Worm (Caenorhabditis elegans) whole organism, L3 larva: ENCODE data around the gene lys-4.
A peak's percentile ranks its signal among the peaks of the same experiment; 100 is the strongest.

Source experiments
- R02D3.7 ChIP-seq: fragments of 150-350 bp; optimal IDR thresholded peaks from 2 replicates; lab custom pipeline; 2014; ENCODE audit warnings: missing biosample characterization, missing genetic modification characterization
- ZK546.5 ChIP-seq: sonication (generic microtip); optimal IDR thresholded peaks from 2 replicates; lab custom pipeline; 2017; ENCODE audit warnings: missing biosample characterization, missing genetic modification characterization
- aly-2 ChIP-seq: fragments of 150-350 bp; optimal IDR thresholded peaks from 2 replicates; lab custom pipeline; 2014; ENCODE audit warnings: missing biosample characterization, missing genetic modification characterization
- ama-1 ChIP-seq: fragments of 150-350 bp; optimal IDR thresholded peaks from 2 replicates; lab custom pipeline; 2018
- ceh-28 ChIP-seq: fragments of 150-350 bp; optimal IDR thresholded peaks from 2 replicates; lab custom pipeline; 2014; ENCODE audit warnings: missing biosample characterization, missing genetic modification reagents, missing genetic modification characterization
- ceh-82 ChIP-seq: fragments of 150-350 bp; optimal IDR thresholded peaks from 2 replicates; lab custom pipeline; 2014; ENCODE audit warnings: missing biosample characterization, missing genetic modification characterization
- ceh-9 ChIP-seq: sonication (generic microtip); optimal IDR thresholded peaks from 2 replicates; lab custom pipeline; 2018; ENCODE audit warnings: missing biosample characterization, missing genetic modification characterization
- daf-12 ChIP-seq: fragments of 150-350 bp; optimal IDR thresholded peaks from 2 replicates; lab custom pipeline; 2014; ENCODE audit warnings: missing biosample characterization, missing genetic modification reagents, missing genetic modification characterization
- egl-27 ChIP-seq: sonication (generic microtip); optimal IDR thresholded peaks from 4 replicates; lab custom pipeline; 2017; ENCODE audit warnings: missing biosample characterization, missing genetic modification reagents, missing genetic modification characterization
- egl-5 ChIP-seq: fragments of 150-350 bp; optimal IDR thresholded peaks from 2 replicates; lab custom pipeline; 2017; ENCODE audit warnings: missing biosample characterization, missing genetic modification reagents, missing genetic modification characterization, inconsistent platforms
- elt-2 ChIP-seq: sonication (generic microtip); optimal IDR thresholded peaks from 2 replicates; lab custom pipeline; 2016; ENCODE audit warnings: missing genetic modification reagents, mild to moderate bottlenecking, missing genetic modification characterization, missing compliant biosample characterization
- elt-3 ChIP-seq, 3 experiments: fragments of 150-350 bp in 1 of 3; sonication (generic microtip) in 2 of 3; optimal IDR thresholded peaks; 2 replicates in 2 of 3; 4 replicates in 1 of 3; lab custom pipeline; 2014 to 2017; ENCODE audit warnings: missing biosample characterization in 3 of 3, missing genetic modification characterization in 3 of 3
- fkh-10 ChIP-seq: sonication (generic microtip); optimal IDR thresholded peaks from 2 replicates; lab custom pipeline; 2017; ENCODE audit warnings: missing biosample characterization, missing genetic modification reagents, missing genetic modification characterization
- fkh-2 ChIP-seq: fragments of 150-350 bp; optimal IDR thresholded peaks from 2 replicates; lab custom pipeline; 2014; ENCODE audit warnings: missing biosample characterization, missing genetic modification reagents, missing genetic modification characterization
- fos-1 ChIP-seq: fragments of 150-350 bp; optimal IDR thresholded peaks from 2 replicates; lab custom pipeline; 2014; ENCODE audit warnings: missing biosample characterization, missing genetic modification characterization
- hmg-11 ChIP-seq: sonication (generic microtip); optimal IDR thresholded peaks from 2 replicates; lab custom pipeline; 2016; ENCODE audit warnings: missing genetic modification characterization, missing compliant biosample characterization
- jun-1 ChIP-seq: fragments of 150-350 bp; optimal IDR thresholded peaks from 2 replicates; lab custom pipeline; 2014; ENCODE audit warnings: missing biosample characterization, missing genetic modification reagents, missing genetic modification characterization
- lin-15B ChIP-seq: fragments of 150-350 bp; optimal IDR thresholded peaks from 2 replicates; lab custom pipeline; 2014; ENCODE audit warnings: missing biosample characterization, missing genetic modification characterization
- lin-39 ChIP-seq: fragments of 150-350 bp; optimal IDR thresholded peaks from 2 replicates; lab custom pipeline; 2018; ENCODE audit warnings: missing biosample characterization, missing genetic modification reagents, missing genetic modification characterization
- lsy-12 ChIP-seq: sonication (generic microtip); optimal IDR thresholded peaks from 2 replicates; lab custom pipeline; 2016; ENCODE audit warnings: mild to moderate bottlenecking, missing genetic modification characterization, missing compliant biosample characterization
- mdl-1 ChIP-seq: fragments of 150-350 bp; optimal IDR thresholded peaks from 2 replicates; lab custom pipeline; 2014; ENCODE audit warnings: missing biosample characterization, missing genetic modification characterization
- nfya-1 ChIP-seq: sonication (generic microtip); optimal IDR thresholded peaks from 2 replicates; lab custom pipeline; 2017; ENCODE audit warnings: missing genetic modification characterization, mild to moderate bottlenecking, missing compliant biosample characterization, antibody characterized with exemption, moderate library complexity; ENCODE audit not compliant: insufficient read depth
- nhr-11 ChIP-seq: fragments of 150-350 bp; optimal IDR thresholded peaks from 2 replicates; lab custom pipeline; 2014; ENCODE audit warnings: missing biosample characterization, missing genetic modification characterization
- nhr-12 ChIP-seq: fragments of 150-350 bp; optimal IDR thresholded peaks from 2 replicates; lab custom pipeline; 2014; ENCODE audit warnings: missing biosample characterization, missing genetic modification characterization
- nhr-23 ChIP-seq: fragments of 150-350 bp; optimal IDR thresholded peaks from 2 replicates; lab custom pipeline; 2014; ENCODE audit warnings: missing biosample characterization, missing genetic modification reagents, missing genetic modification characterization
- nhr-237 ChIP-seq: fragments of 150-350 bp; optimal IDR thresholded peaks from 2 replicates; lab custom pipeline; 2014; ENCODE audit warnings: missing biosample characterization, missing genetic modification characterization
- nhr-25 ChIP-seq: sonication (generic microtip); optimal IDR thresholded peaks from 2 replicates; lab custom pipeline; 2017; ENCODE audit warnings: missing biosample characterization, missing genetic modification characterization
- nhr-28 ChIP-seq: fragments of 150-350 bp; optimal IDR thresholded peaks from 2 replicates; lab custom pipeline; 2014; ENCODE audit warnings: missing biosample characterization, missing genetic modification characterization
- nhr-43 ChIP-seq: sonication (generic microtip); optimal IDR thresholded peaks from 2 replicates; lab custom pipeline; 2016; ENCODE audit warnings: mild to moderate bottlenecking, missing genetic modification characterization, missing compliant biosample characterization; ENCODE audit not compliant: poor library complexity, severe bottlenecking
- nhr-67 ChIP-seq: fragments of 150-350 bp; optimal IDR thresholded peaks from 2 replicates; lab custom pipeline; 2014; ENCODE audit warnings: missing biosample characterization, missing genetic modification characterization
- nhr-76 ChIP-seq: fragments of 150-350 bp; sonication (generic microtip); optimal IDR thresholded peaks from 5 replicates; lab custom pipeline; 2014; ENCODE audit warnings: missing biosample characterization, missing genetic modification characterization
- nhr-77 ChIP-seq: fragments of 150-350 bp; optimal IDR thresholded peaks from 2 replicates; lab custom pipeline; 2014; ENCODE audit warnings: missing biosample characterization, missing genetic modification characterization
- pha-4 ChIP-seq: fragments of 150-350 bp; optimal IDR thresholded peaks from 2 replicates; lab custom pipeline; 2014; ENCODE audit warnings: missing biosample characterization, missing genetic modification reagents, missing genetic modification characterization
- pqm-1 ChIP-seq: fragments of 150-350 bp; optimal IDR thresholded peaks from 2 replicates; lab custom pipeline; 2017; ENCODE audit warnings: missing biosample characterization, missing genetic modification characterization, inconsistent platforms
- snpc-4 ChIP-seq: fragments of 150-350 bp; optimal IDR thresholded peaks from 2 replicates; lab custom pipeline; 2014; ENCODE audit warnings: missing biosample characterization, missing genetic modification characterization
- tbx-2 ChIP-seq: sonication (generic microtip); optimal IDR thresholded peaks from 2 replicates; lab custom pipeline; 2016; ENCODE audit warnings: mild to moderate bottlenecking, missing genetic modification characterization, missing compliant biosample characterization
- unc-39 ChIP-seq: sonication (generic microtip); optimal IDR thresholded peaks from 4 replicates; lab custom pipeline; 2017; ENCODE audit warnings: missing biosample characterization, missing genetic modification characterization
- unc-62 ChIP-seq: fragments of 150-350 bp; sonication (generic microtip); optimal IDR thresholded peaks from 4 replicates; lab custom pipeline; 2014; ENCODE audit warnings: missing biosample characterization, missing genetic modification reagents, missing genetic modification characterization
- zag-1 ChIP-seq: fragments of 150-350 bp; optimal IDR thresholded peaks from 2 replicates; lab custom pipeline; 2014; ENCODE audit warnings: missing biosample characterization, missing genetic modification characterization
- ztf-11 ChIP-seq: fragments of 150-350 bp; optimal IDR thresholded peaks from 2 replicates; lab custom pipeline; 2014; ENCODE audit warnings: missing biosample characterization, missing genetic modification characterization
- ztf-4 ChIP-seq: fragments of 150-350 bp; optimal IDR thresholded peaks from 2 replicates; lab custom pipeline; 2014; ENCODE audit warnings: missing biosample characterization, missing genetic modification characterization

lys-4 gene

DNA sequence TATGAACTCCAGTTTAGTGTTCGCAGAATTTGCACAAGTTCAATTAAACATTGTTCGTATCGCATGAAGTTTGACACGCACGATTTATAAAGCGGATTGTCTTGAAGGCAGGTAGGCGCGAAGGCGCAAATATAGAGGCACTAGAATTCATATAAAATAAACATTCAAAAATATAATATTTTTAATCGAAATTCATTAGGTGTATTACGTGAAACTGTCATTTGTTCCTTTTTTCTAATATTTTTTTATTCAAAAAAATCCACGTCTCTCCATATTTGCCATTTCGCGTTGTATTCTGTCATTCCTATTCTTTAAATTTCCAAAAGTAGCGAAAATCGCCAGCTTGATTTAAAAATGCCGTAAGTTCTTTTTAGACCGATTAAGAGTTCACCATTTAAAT, 18.8 kb upstream of the lys-4 start, which contains the start of gene ZK809.1:
Gene ZK809.1 (plus strand): TSS at position 301 of the 400 bp plus-strand sequence.
- TF ChIP-seq lin-15B = no peak
- no peak for TF ChIP-seq nhr-23 (tag; lab: Kevin White, UChicago)
- TF ChIP-seq egl-27 (tag; lab: Kevin White, UChicago) = no peak
- TF ChIP-seq unc-62 (GFP tag; lab: Kevin White, UChicago) = no peak
- TF ChIP-seq jun-1 = no peak
- no peak for TF ChIP-seq nhr-77
- TF ChIP-seq nhr-28 (tag; lab: Kevin White, UChicago) = no peak
- no peak for TF ChIP-seq fos-1
- TF ChIP-seq lsy-12 (tag; lab: Kevin White, UChicago) = no peak
- TF ChIP-seq ceh-28 (tag; lab: Kevin White, UChicago) = no peak
- no peak for TF ChIP-seq ceh-82
- no peak for TF ChIP-seq nhr-25 (tag; lab: Kevin White, UChicago)
- TF ChIP-seq R02D3.7 (tag; lab: Kevin White, UChicago) = no peak
- no peak for TF ChIP-seq ama-1 (lab: Kevin White, UChicago)
- TF ChIP-seq, all 47 proteins: peak for 0

DNA sequence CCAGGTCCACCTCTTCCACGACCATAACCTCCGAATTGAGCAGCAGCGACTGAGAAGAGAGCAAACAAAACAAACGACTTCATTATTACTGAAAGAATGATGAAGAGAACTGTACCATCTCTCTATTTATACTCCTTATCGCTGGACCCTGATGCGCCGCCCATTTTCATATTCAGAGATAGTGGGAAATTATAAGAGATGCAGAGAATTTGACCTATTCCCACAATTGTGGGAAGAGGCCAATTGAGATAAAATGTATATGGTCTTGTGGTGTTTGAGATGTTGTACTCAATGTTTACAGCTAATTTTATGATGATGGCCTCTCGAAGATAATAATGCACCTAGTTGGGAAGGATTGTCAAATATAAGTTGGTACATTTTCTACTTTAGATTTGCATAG, 17.9 kb upstream of the lys-4 start, which contains the start of gene ttr-50:
Gene ttr-50 (minus strand): TSS at position 101 of the 400 bp plus-strand sequence.
- TF ChIP-seq hmg-11 (tag; lab: Kevin White, UChicago) = no peak
- no peak for TF ChIP-seq ztf-4
- no peak for TF ChIP-seq ceh-82
- TF ChIP-seq tbx-2 (tag; lab: Kevin White, UChicago) = no peak
- no peak for TF ChIP-seq fkh-2 (tag; lab: Kevin White, UChicago)
- no peak for TF ChIP-seq elt-3 (tag; optimal IDR thresholded peaks at IDR 0.05; lab: Kevin White, UChicago)
- TF ChIP-seq nhr-28 (tag; lab: Kevin White, UChicago) = no peak
- TF ChIP-seq nhr-76 (tag; lab: Kevin White, UChicago) = no peak
- TF ChIP-seq lin-15B = no peak

- TF ChIP-seq unc-39 (tag; lab: Kevin White, UChicago) (no peak), nhr-43 (tag; lab: Kevin White, UChicago) (no peak), nhr-12 (tag; lab: Kevin White, UChicago) (no peak), lin-39 (no peak), fkh-10 (GFP tag; lab: Kevin White, UChicago) (no peak), nhr-76 (tag; lab: Kevin White, UChicago) (no peak), nhr-237 (tag; lab: Kevin White, UChicago) (no peak), daf-12 (tag; lab: Kevin White, UChicago) (no peak), nhr-11 (tag; lab: Kevin White, UChicago) (no peak), unc-62 (GFP tag; lab: Kevin White, UChicago) (no peak), pqm-1 (no peak)
Measured at ce11 chrIV:11638016-11638415, 15.0 kb upstream of the lys-4 start, which contains the start of gene rbm-17. TSS of gene rbm-17 (plus strand) at chrIV:11638316.

- TF ChIP-seq nfya-1 (peak; percentile 8), elt-2 (tag; lab: Kevin White, UChicago) (peak; percentile 7), mdl-1 (no peak), nhr-23 (tag; lab: Kevin White, UChicago) (peak; percentile 40)
Measured at ce11 chrIV:11636409-11636723, 13.4 kb upstream of the lys-4 start, which contains the start of gene F58B3.6. TSS of gene F58B3.6 (plus strand) at chrIV:11636648.

DNA sequence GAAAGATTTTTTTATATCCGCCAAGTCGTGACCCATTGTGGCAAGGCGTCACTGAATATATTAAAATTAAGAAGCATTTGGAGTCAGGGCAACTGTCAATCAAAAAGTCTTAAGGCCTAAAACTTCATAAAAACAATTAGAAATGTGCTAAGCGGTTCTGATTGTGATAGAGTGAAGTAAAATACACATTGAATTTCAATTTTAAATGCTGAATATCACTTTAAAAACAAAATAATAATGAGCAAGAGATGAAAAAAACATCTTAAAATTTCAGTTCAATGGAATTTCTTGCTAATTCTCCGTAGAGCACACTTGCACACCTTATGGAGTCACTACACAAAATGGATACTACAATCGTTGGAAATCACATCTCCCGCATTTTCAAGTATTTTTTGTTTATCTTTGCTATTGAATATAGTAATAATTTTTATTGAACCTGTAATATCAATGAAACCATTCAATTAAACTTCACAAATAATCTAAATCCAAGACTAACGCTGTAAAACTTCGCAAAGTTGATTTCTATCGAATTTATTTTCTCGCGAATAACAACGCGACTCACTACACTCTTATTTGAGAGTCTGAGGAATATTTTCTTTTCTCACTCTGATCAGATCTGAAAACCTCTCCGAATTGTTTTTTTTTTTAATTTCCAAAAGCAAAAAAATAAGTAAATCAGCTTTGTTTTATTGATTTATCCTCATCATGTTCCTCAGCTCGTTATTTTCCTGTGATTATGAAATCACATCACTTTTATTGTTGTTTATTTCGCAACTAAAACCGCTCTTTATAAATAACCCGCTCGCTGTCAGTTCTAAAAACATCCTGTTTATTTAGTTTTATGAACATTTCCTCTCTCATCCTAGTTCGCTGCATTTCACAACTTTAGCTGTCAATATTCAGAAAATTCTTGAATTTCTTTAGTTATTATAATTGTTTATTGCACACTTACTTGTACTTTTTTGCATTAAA, 12.7 kb upstream of the lys-4 start, which contains the start of gene mars-1:
Gene mars-1 (minus strand): TSS at position 51 of the 972 bp plus-strand sequence.
- TF ChIP-seq ama-1 (lab: Kevin White, UChicago) (no peak), R02D3.7 (tag; lab: Kevin White, UChicago) (no peak), pha-4 (peak; percentile 76), lin-15B (peak; percentile 80), nhr-77 (no peak), zag-1 (tag; lab: Kevin White, UChicago) (no peak), egl-27 (tag; lab: Kevin White, UChicago) (no peak), nhr-67 (tag; lab: Kevin White, UChicago) (no peak), nhr-43 (tag; lab: Kevin White, UChicago) (peak; percentile 31), lsy-12 (tag; lab: Kevin White, UChicago) (peak; percentile 22), fkh-10 (GFP tag; lab: Kevin White, UChicago) (peak; percentile 25), ceh-28 (tag; lab: Kevin White, UChicago) (no peak), ztf-4 (no peak), hmg-11 (tag; lab: Kevin White, UChicago) (peak; percentile 10), nhr-76 (tag; lab: Kevin White, UChicago) (no peak), ceh-9 (tag; lab: Kevin White, UChicago) (no peak), tbx-2 (tag; lab: Kevin White, UChicago) (no peak), ZK546.5 (tag; lab: Kevin White, UChicago) (no peak), nfya-1 (peak; percentile 58), aly-2 (no peak), egl-5 (tag; lab: Kevin White, UChicago) (no peak), unc-39 (tag; lab: Kevin White, UChicago) (no peak), nhr-12 (tag; lab: Kevin White, UChicago) (no peak), ceh-82 (no peak), ztf-11 (tag; lab: Kevin White, UChicago) (no peak), snpc-4 (tag; lab: Kevin White, UChicago) (peak; percentile 18)
